Worm (Caenorhabditis elegans) whole organism, mixed stage, embryonic: ENCODE data around the gene C50C3.1.

Experiments
- M03D4.4 ChIP-seq: sonication (generic microtip); optimal IDR thresholded peaks from 2 replicates; lab custom pipeline; 2017; ENCODE audit warnings: mild to moderate bottlenecking, missing genetic modification characterization, missing compliant biosample characterization
- blmp-1 ChIP-seq: fragments of 150-350 bp; optimal IDR thresholded peaks from 2 replicates; lab custom pipeline; 2014; ENCODE audit warnings: missing biosample characterization, missing genetic modification characterization
- ceh-39 ChIP-seq: fragments of 150-350 bp; optimal IDR thresholded peaks from 2 replicates; lab custom pipeline; 2014; ENCODE audit warnings: missing biosample characterization, missing genetic modification characterization
- cnd-1 ChIP-seq: fragments of 200-800 bp; sonication (Bioruptor generic); optimal IDR thresholded peaks from 2 replicates; lab custom pipeline; 2018; ENCODE audit warnings: mild to moderate bottlenecking, missing genetic modification characterization, missing compliant biosample characterization
- lin-32 ChIP-seq: fragments of 200-800 bp; sonication (Bioruptor generic); optimal IDR thresholded peaks from 2 replicates; lab custom pipeline; 2018; ENCODE audit warnings: mild to moderate bottlenecking, missing genetic modification characterization, missing compliant biosample characterization
- mep-1 ChIP-seq: fragments of 150-350 bp; optimal IDR thresholded peaks from 2 replicates; lab custom pipeline; 2017; ENCODE audit warnings: missing biosample characterization, missing genetic modification reagents, missing genetic modification characterization, inconsistent platforms
- nhr-12 ChIP-seq: fragments of 150-350 bp; optimal IDR thresholded peaks from 2 replicates; lab custom pipeline; 2014; ENCODE audit warnings: missing biosample characterization, missing genetic modification characterization
- nhr-28 ChIP-seq: fragments of 150-350 bp; optimal IDR thresholded peaks from 2 replicates; lab custom pipeline; 2014; ENCODE audit warnings: missing biosample characterization, missing genetic modification characterization
- nhr-76 ChIP-seq: sonication (generic microtip); optimal IDR thresholded peaks from 2 replicates; lab custom pipeline; 2017; ENCODE audit warnings: missing biosample characterization, missing genetic modification characterization
- snpc-4 ChIP-seq: fragments of 150-350 bp; optimal IDR thresholded peaks from 2 replicates; lab custom pipeline; 2014; ENCODE audit warnings: missing biosample characterization, missing genetic modification characterization
- unc-62 ChIP-seq: fragments of 150-350 bp; optimal IDR thresholded peaks from 2 replicates; lab custom pipeline; 2014; ENCODE audit warnings: missing biosample characterization, missing genetic modification reagents, missing genetic modification characterization

DNA sequence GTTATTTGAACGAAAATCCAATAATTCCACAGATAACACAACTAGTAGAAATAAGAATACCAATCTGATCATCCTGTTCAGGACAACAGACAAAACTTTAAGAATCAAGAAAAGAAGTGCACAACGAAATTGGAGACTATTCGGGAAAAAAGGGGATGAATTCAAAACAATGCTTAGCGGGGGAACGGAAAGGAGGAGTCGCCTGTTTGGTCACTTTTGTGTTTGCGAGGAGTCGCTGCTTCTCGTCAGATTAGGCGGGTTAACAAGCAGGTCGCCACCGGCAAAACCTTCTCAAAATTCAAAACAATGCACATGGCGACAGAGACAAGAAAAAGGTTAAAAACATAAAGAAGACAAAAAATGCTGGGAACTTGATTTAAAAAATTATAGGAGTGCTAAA is 18.0 kb downstream of the C50C3.1 start, which contains the start of gene C30A5.10:
- TF ChIP-seq snpc-4 (tag; lab: Kevin White, UChicago) (no peak), unc-62 (no peak), cnd-1 (tag; lab: Kevin White, UChicago) (no peak), blmp-1 (tag; lab: Kevin White, UChicago) (no peak), M03D4.4 (tag; lab: Kevin White, UChicago) (no peak), nhr-12 (tag; lab: Kevin White, UChicago) (no peak), mep-1 (tag; lab: Kevin White, UChicago) (no peak), lin-32 (GFP tag; lab: Kevin White, UChicago) (no peak), nhr-28 (no peak), ceh-39 (no peak), nhr-76 (tag; lab: Kevin White, UChicago) (no peak)
